Worm (Caenorhabditis elegans) whole organism, L1 larva: ENCODE measurements around the gene C55C3.7.

Source experiments
- aly-2 ChIP-seq: fragments of 150-350 bp; optimal IDR thresholded peaks from 2 replicates; lab custom pipeline; 2014; ENCODE audit warnings: missing biosample characterization, missing genetic modification characterization
- ama-1 ChIP-seq: fragments of 150-350 bp; optimal IDR thresholded peaks from 2 replicates; lab custom pipeline; 2014
- ceh-82 ChIP-seq, 3 experiments: fragments of 150-350 bp in 1 of 3; sonication (generic microtip) in 2 of 3; optimal IDR thresholded peaks; 2 replicates each; lab custom pipeline; 2014 to 2017; ENCODE audit warnings: missing biosample characterization in 3 of 3, missing genetic modification characterization in 3 of 3
- elt-3 ChIP-seq, 6 experiments: fragments of 150-350 bp in 1 of 6; sonication (generic microtip); optimal IDR thresholded peaks; 2 replicates each; lab custom pipeline; 2017 to 2018; ENCODE audit warnings: missing biosample characterization in 6 of 6, missing genetic modification characterization in 6 of 6, inconsistent platforms in 1 of 6
- fkh-10 ChIP-seq: sonication (generic microtip); optimal IDR thresholded peaks from 2 replicates; lab custom pipeline; 2017; ENCODE audit warnings: missing biosample characterization, missing genetic modification reagents, missing genetic modification characterization
- lin-35 ChIP-seq, 2 experiments: fragments of 150-350 bp; optimal IDR thresholded peaks; 2 replicates each; lab custom pipeline; 2014; ENCODE audit warnings: missing biosample characterization in 2 of 2, missing genetic modification characterization in 2 of 2, missing genetic modification reagents in 2 of 2
- mab-9 ChIP-seq: fragments of 200-800 bp; sonication (Bioruptor generic); IDR thresholded peaks from 2 replicates; pipeline ENCODE4 v1.3.6; 2022; ENCODE audit warnings: missing genetic modification reagents, missing genetic modification characterization, missing compliant biosample characterization
- mef-2 ChIP-seq: fragments of 150-350 bp; optimal IDR thresholded peaks from 2 replicates; lab custom pipeline; 2014; ENCODE audit warnings: missing biosample characterization, missing genetic modification characterization
- nhr-90 ChIP-seq: sonication (generic microtip); optimal IDR thresholded peaks from 2 replicates; lab custom pipeline; 2016; ENCODE audit warnings: mild to moderate bottlenecking, missing genetic modification characterization, missing compliant biosample characterization; ENCODE audit not compliant: poor library complexity

DNA sequence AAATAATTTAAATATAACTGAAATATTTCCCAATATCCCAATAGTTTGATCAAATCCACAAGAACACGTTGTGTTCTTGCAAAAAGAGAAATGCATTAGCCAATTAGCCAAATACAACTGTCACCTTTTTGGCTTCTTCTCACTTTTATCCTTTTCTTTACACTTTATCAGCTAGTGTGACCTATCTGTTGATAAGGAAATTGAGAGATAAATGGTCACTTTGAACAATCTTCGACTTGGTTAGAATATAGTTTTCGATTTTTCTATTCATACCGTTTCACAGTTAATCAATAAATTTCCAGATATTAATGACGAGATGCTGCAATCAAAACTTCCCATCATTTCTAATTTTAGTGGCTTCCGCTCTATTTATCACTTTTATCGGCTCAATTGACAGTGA, 26.3 kb upstream of the C55C3.7 start, which contains the start of gene C55C3.1:
- TF ChIP-seq aly-2 (tag; lab: Kevin White, UChicago) (no peak), fkh-10 (GFP tag; lab: Kevin White, UChicago) (no peak), ceh-82 (tag; optimal IDR thresholded peaks at IDR 0.05; lab: Kevin White, UChicago) (no peak), nhr-90 (tag; lab: Kevin White, UChicago) (no peak), ama-1 (lab: Kevin White, UChicago) (no peak), lin-35 (GFP tag; optimal IDR thresholded peaks at IDR 0.05; lab: Kevin White, UChicago) (no peak), mab-9 (GFP tag; lab: Robert Waterston, UW) (no peak), elt-3 (tag; optimal IDR thresholded peaks at IDR 0.05; lab: Kevin White, UChicago) (no peak), mef-2 (no peak)
